Worm (Caenorhabditis elegans) whole organism, late embryonic: ENCODE measurements around the gene gro-1.

ENCODE experiments used
- C08G9.2 ChIP-seq: sonication (generic microtip); optimal IDR thresholded peaks from 2 replicates; lab custom pipeline; 2016; ENCODE audit warnings: mild to moderate bottlenecking, missing genetic modification characterization, moderate library complexity, missing compliant biosample characterization
- F13H6.1 ChIP-seq: sonication (generic microtip); optimal IDR thresholded peaks from 2 replicates; lab custom pipeline; 2016; ENCODE audit warnings: missing genetic modification characterization, missing compliant biosample characterization
- K02D7.2 ChIP-seq: sonication (generic microtip); optimal IDR thresholded peaks from 2 replicates; lab custom pipeline; 2017; ENCODE audit warnings: mild to moderate bottlenecking, missing genetic modification characterization, missing compliant biosample characterization
- K09A11.1 ChIP-seq: sonication (generic microtip); optimal IDR thresholded peaks from 2 replicates; lab custom pipeline; 2017; ENCODE audit warnings: antibody characterized with exemption, mild to moderate bottlenecking, missing genetic modification characterization, missing compliant biosample characterization; ENCODE audit not compliant: insufficient read depth
- Y22D7AL.16 ChIP-seq: sonication (generic microtip); optimal IDR thresholded peaks from 2 replicates; lab custom pipeline; 2016; ENCODE audit warnings: missing genetic modification characterization, missing compliant biosample characterization
- ama-1 ChIP-seq: fragments of 150-350 bp; optimal IDR thresholded peaks from 2 replicates; lab custom pipeline; 2014
- ceh-18 ChIP-seq: sonication (generic microtip); optimal IDR thresholded peaks from 2 replicates; lab custom pipeline; 2016; ENCODE audit warnings: missing genetic modification characterization, missing compliant biosample characterization
- ceh-2 ChIP-seq: sonication (generic microtip); optimal IDR thresholded peaks from 2 replicates; lab custom pipeline; 2016; ENCODE audit warnings: missing genotype, missing genetic modification characterization, missing compliant biosample characterization
- ceh-24 ChIP-seq: sonication (generic microtip); optimal IDR thresholded peaks from 2 replicates; lab custom pipeline; 2016; ENCODE audit warnings: mild to moderate bottlenecking, missing genetic modification characterization, missing compliant biosample characterization
- ceh-30 ChIP-seq: fragments of 150-350 bp; optimal IDR thresholded peaks from 2 replicates; lab custom pipeline; 2014; ENCODE audit warnings: missing biosample characterization, missing genetic modification characterization
- ceh-31 ChIP-seq: sonication (generic microtip); optimal IDR thresholded peaks from 2 replicates; lab custom pipeline; 2016; ENCODE audit warnings: missing genetic modification characterization, missing compliant biosample characterization
- ceh-34 ChIP-seq: sonication (generic microtip); optimal IDR thresholded peaks from 2 replicates; lab custom pipeline; 2016; ENCODE audit warnings: mild to moderate bottlenecking, missing genetic modification characterization, missing compliant biosample characterization
- ceh-45 ChIP-seq: fragments of 200-800 bp; sonication (Bioruptor generic); IDR thresholded peaks from 2 replicates; pipeline ENCODE4 v1.3.6; 2022; ENCODE audit warnings: missing genetic modification reagents, missing genetic modification characterization, missing compliant biosample characterization
- ceh-48 ChIP-seq: sonication (generic microtip); optimal IDR thresholded peaks from 2 replicates; lab custom pipeline; 2016; ENCODE audit warnings: missing genetic modification characterization, inconsistent platforms, missing compliant biosample characterization
- ceh-6 ChIP-seq: fragments of 200-800 bp; sonication (Bioruptor generic); optimal IDR thresholded peaks from 2 replicates; lab custom pipeline; 2018; ENCODE audit warnings: mild to moderate bottlenecking, missing genetic modification characterization, missing compliant biosample characterization
- che-1 ChIP-seq: sonication (generic microtip); optimal IDR thresholded peaks from 2 replicates; lab custom pipeline; 2016; ENCODE audit warnings: mild to moderate bottlenecking, missing genetic modification characterization, missing compliant biosample characterization
- dmd-4 ChIP-seq: sonication (generic microtip); optimal IDR thresholded peaks from 2 replicates; lab custom pipeline; 2016; ENCODE audit warnings: borderline replicate concordance, missing genetic modification characterization, missing compliant biosample characterization
- dve-1 ChIP-seq: sonication (generic microtip); optimal IDR thresholded peaks from 2 replicates; lab custom pipeline; 2017; ENCODE audit warnings: antibody characterized with exemption, mild to moderate bottlenecking, missing genetic modification characterization, missing compliant biosample characterization
- elt-2 ChIP-seq: sonication (generic microtip); optimal IDR thresholded peaks from 2 replicates; lab custom pipeline; 2016; ENCODE audit warnings: missing genetic modification reagents, missing genetic modification characterization, missing compliant biosample characterization
- elt-4 ChIP-seq: sonication (generic microtip); optimal IDR thresholded peaks from 2 replicates; lab custom pipeline; 2016; ENCODE audit warnings: missing genetic modification characterization, missing compliant biosample characterization
- fax-1 ChIP-seq: sonication (generic microtip); optimal IDR thresholded peaks from 2 replicates; lab custom pipeline; 2016; ENCODE audit warnings: missing genotype, missing genetic modification characterization, missing compliant biosample characterization
- fkh-10 ChIP-seq: fragments of 150-350 bp; optimal IDR thresholded peaks from 2 replicates; lab custom pipeline; 2014; ENCODE audit warnings: missing biosample characterization, missing genetic modification reagents, missing genetic modification characterization
- fkh-6 ChIP-seq: sonication (generic microtip); optimal IDR thresholded peaks from 2 replicates; lab custom pipeline; 2016; ENCODE audit warnings: missing genetic modification characterization, missing compliant biosample characterization
- hlh-13 ChIP-seq: fragments of 200-800 bp; sonication (Bioruptor generic); optimal IDR thresholded peaks from 2 replicates; lab custom pipeline; 2018; ENCODE audit warnings: mild to moderate bottlenecking, missing genetic modification characterization, missing compliant biosample characterization
- hlh-15 ChIP-seq: sonication (generic microtip); optimal IDR thresholded peaks from 2 replicates; lab custom pipeline; 2016; ENCODE audit warnings: missing genetic modification characterization, missing compliant biosample characterization
- lim-6 ChIP-seq: sonication (generic microtip); optimal IDR thresholded peaks from 2 replicates; lab custom pipeline; 2016; ENCODE audit warnings: missing genetic modification characterization, missing compliant biosample characterization
- lin-11 ChIP-seq: fragments of 200-800 bp; sonication (Bioruptor generic); optimal IDR thresholded peaks from 2 replicates; lab custom pipeline; 2018; ENCODE audit warnings: mild to moderate bottlenecking, missing genetic modification characterization, missing compliant biosample characterization
- madf-2 ChIP-seq: sonication (generic microtip); optimal IDR thresholded peaks from 2 replicates; lab custom pipeline; 2017; ENCODE audit warnings: missing genetic modification characterization, missing compliant biosample characterization
- nfya-1 ChIP-seq: sonication (generic microtip); optimal IDR thresholded peaks from 2 replicates; lab custom pipeline; 2017; ENCODE audit warnings: missing genetic modification characterization, mild to moderate bottlenecking, missing compliant biosample characterization, antibody characterized with exemption, moderate library complexity
- nhr-232 ChIP-seq: sonication (generic microtip); optimal IDR thresholded peaks from 2 replicates; lab custom pipeline; 2016; ENCODE audit warnings: missing genetic modification characterization, missing compliant biosample characterization
- odd-2 ChIP-seq: sonication (generic microtip); optimal IDR thresholded peaks from 2 replicates; lab custom pipeline; 2017; ENCODE audit warnings: antibody characterized with exemption, mild to moderate bottlenecking, missing genetic modification characterization, missing compliant biosample characterization
- pag-3 ChIP-seq: sonication (generic microtip); optimal IDR thresholded peaks from 2 replicates; lab custom pipeline; 2016; ENCODE audit warnings: missing compliant biosample characterization, missing genetic modification characterization, borderline replicate concordance
- pat-9 ChIP-seq: fragments of 200-800 bp; sonication (Bioruptor generic); optimal IDR thresholded peaks from 2 replicates; lab custom pipeline; 2018; ENCODE audit warnings: mild to moderate bottlenecking, missing genetic modification characterization, moderate library complexity, missing compliant biosample characterization
- pax-1 ChIP-seq: fragments of 150-350 bp; optimal IDR thresholded peaks from 2 replicates; lab custom pipeline; 2014; ENCODE audit warnings: missing biosample characterization, missing genetic modification characterization
- pha-2 ChIP-seq: sonication (generic microtip); optimal IDR thresholded peaks from 2 replicates; lab custom pipeline; 2017; ENCODE audit warnings: mild to moderate bottlenecking, missing genetic modification characterization, missing compliant biosample characterization
- pha-4 ChIP-seq: fragments of 150-350 bp; optimal IDR thresholded peaks from 2 replicates; lab custom pipeline; 2018; ENCODE audit warnings: missing biosample characterization, missing genetic modification reagents, missing genetic modification characterization
- pqm-1 ChIP-seq: sonication (generic microtip); optimal IDR thresholded peaks from 2 replicates; lab custom pipeline; 2016; ENCODE audit warnings: missing genetic modification characterization, missing compliant biosample characterization
- pros-1 ChIP-seq: fragments of 150-350 bp; optimal IDR thresholded peaks from 2 replicates; lab custom pipeline; 2014; ENCODE audit warnings: missing biosample characterization, missing genetic modification reagents, missing genetic modification characterization
- rnt-1 ChIP-seq: sonication (generic microtip); optimal IDR thresholded peaks from 2 replicates; lab custom pipeline; 2016; ENCODE audit warnings: missing genetic modification characterization, missing compliant biosample characterization
- sdc-2 ChIP-seq: sonication (generic microtip); optimal IDR thresholded peaks from 2 replicates; lab custom pipeline; 2016; ENCODE audit warnings: missing genotype, missing genetic modification characterization, missing compliant biosample characterization
- sox-4 ChIP-seq: sonication (generic microtip); optimal IDR thresholded peaks from 2 replicates; lab custom pipeline; 2017; ENCODE audit warnings: mild to moderate bottlenecking, missing genetic modification characterization, inconsistent platforms, missing compliant biosample characterization
- syd-9 ChIP-seq: sonication (generic microtip); optimal IDR thresholded peaks from 2 replicates; lab custom pipeline; 2016; ENCODE audit warnings: mild to moderate bottlenecking, missing genetic modification characterization, moderate library complexity, missing compliant biosample characterization
- tbx-2 ChIP-seq: sonication (generic microtip); optimal IDR thresholded peaks from 2 replicates; lab custom pipeline; 2016; ENCODE audit warnings: missing genetic modification characterization, missing compliant biosample characterization
- ttx-3 ChIP-seq: sonication (generic microtip); optimal IDR thresholded peaks from 2 replicates; lab custom pipeline; 2016; ENCODE audit warnings: missing genetic modification reagents, missing genetic modification characterization, missing compliant biosample characterization
- unc-3 ChIP-seq, 2 experiments: fragments of 200-800 bp in 1 of 2; sonication (Bioruptor generic) in 1 of 2; sonication (generic microtip) in 1 of 2; conservative IDR thresholded peaks in 1 of 2; optimal IDR thresholded peaks in 1 of 2; 2 replicates each; pipeline versions ENCODE4 v1.3.6 to Lab custom; 2016 to 2022; ENCODE audit warnings: missing compliant biosample characterization in 2 of 2, missing genetic modification characterization in 2 of 2, missing genetic modification reagents in 1 of 2
- unc-42 ChIP-seq: sonication (generic microtip); optimal IDR thresholded peaks from 2 replicates; lab custom pipeline; 2016; ENCODE audit warnings: missing genotype, missing genetic modification characterization, missing compliant biosample characterization
- unc-55 ChIP-seq: sonication (generic microtip); optimal IDR thresholded peaks from 2 replicates; lab custom pipeline; 2017; ENCODE audit warnings: missing biosample characterization, missing genetic modification reagents, missing genetic modification characterization
- unc-86 ChIP-seq: sonication (generic microtip); optimal IDR thresholded peaks from 2 replicates; lab custom pipeline; 2016; ENCODE audit warnings: missing genetic modification characterization, missing compliant biosample characterization
- zip-5 ChIP-seq: sonication (generic microtip); optimal IDR thresholded peaks from 2 replicates; lab custom pipeline; 2016; ENCODE audit warnings: missing genetic modification characterization, missing compliant biosample characterization
- ztf-16 ChIP-seq: sonication (generic microtip); optimal IDR thresholded peaks from 2 replicates; lab custom pipeline; 2017; ENCODE audit warnings: missing genetic modification characterization, missing compliant biosample characterization

The gro-1 gene

ce11 chrIII:5304044-5304443 is 39.1 kb downstream of the gro-1 start:
- TF ChIP-seq unc-86 (tag; lab: Kevin White, UChicago) (no peak), dve-1 (no peak), ceh-34 (tag; lab: Kevin White, UChicago) (no peak), ama-1 (no peak), fkh-6 (tag; lab: Kevin White, UChicago) (no peak), elt-2 (tag; lab: Kevin White, UChicago) (no peak), ztf-16 (tag; lab: Kevin White, UChicago) (no peak), fax-1 (tag; lab: Kevin White, UChicago) (no peak), ceh-30 (tag; lab: Kevin White, UChicago) (no peak), odd-2 (no peak), tbx-2 (tag; lab: Kevin White, UChicago) (no peak), unc-55 (no peak), syd-9 (tag; lab: Kevin White, UChicago) (no peak), dmd-4 (tag; lab: Kevin White, UChicago) (no peak)

- TF ChIP-seq K09A11.1 (tag; lab: Kevin White, UChicago) (no peak), K02D7.2 (tag; lab: Kevin White, UChicago) (peak; percentile 76), ceh-2 (tag; lab: Kevin White, UChicago) (peak; percentile 46), nfya-1 (no peak), sox-4 (tag; lab: Kevin White, UChicago) (peak; percentile 79), tbx-2 (tag; lab: Kevin White, UChicago) (peak; percentile 52), dmd-4 (tag; lab: Kevin White, UChicago) (no peak), Y22D7AL.16 (tag; lab: Kevin White, UChicago) (peak; percentile 51), odd-2 (no peak), unc-55 (no peak), ttx-3 (tag; lab: Kevin White, UChicago) (peak; percentile 61), ceh-18 (tag; lab: Kevin White, UChicago) (peak; percentile 67), ceh-45 (GFP tag; lab: Robert Waterston, UW) (peak; percentile 85), hlh-13 (GFP tag; lab: Kevin White, UChicago) (peak; percentile 70), pqm-1 (peak; percentile 75), rnt-1 (tag; lab: Kevin White, UChicago) (peak; percentile 44), pros-1 (no peak), ceh-31 (tag; lab: Kevin White, UChicago) (peak; percentile 34), madf-2 (tag; lab: Kevin White, UChicago) (peak; percentile 70), sdc-2 (tag; lab: Kevin White, UChicago) (peak; percentile 54), pag-3 (peak; percentile 30), F13H6.1 (tag; lab: Kevin White, UChicago) (peak; percentile 35), fkh-6 (tag; lab: Kevin White, UChicago) (peak; percentile 64), nhr-232 (tag; lab: Kevin White, UChicago) (peak; percentile 59), unc-3 (GFP tag; conservative IDR thresholded peaks at IDR 0.05; lab: Robert Waterston, UW) (peak; percentile 71), unc-3 (tag; optimal IDR thresholded peaks at IDR 0.05; lab: Kevin White, UChicago) (peak; percentile 37), fkh-10 (GFP tag; lab: Kevin White, UChicago) (no peak), dve-1 (peak; percentile 59), che-1 (tag; lab: Kevin White, UChicago) (peak; percentile 73), lin-11 (tag; lab: Kevin White, UChicago) (peak; percentile 37), fax-1 (tag; lab: Kevin White, UChicago) (peak; percentile 69), C08G9.2 (peak; percentile 59), ceh-48 (tag; lab: Kevin White, UChicago) (peak; percentile 24), pax-1 (tag; lab: Kevin White, UChicago) (no peak), zip-5 (no peak), unc-42 (tag; lab: Kevin White, UChicago) (peak; percentile 18), ceh-24 (tag; lab: Kevin White, UChicago) (peak; percentile 35), lim-6 (tag; lab: Kevin White, UChicago) (no peak), syd-9 (tag; lab: Kevin White, UChicago) (peak; percentile 46), pat-9 (tag; lab: Kevin White, UChicago) (peak; percentile 61), hlh-15 (peak; percentile 20), pha-4 (no peak), pha-2 (tag; lab: Kevin White, UChicago) (peak; percentile 14), ceh-6 (GFP tag; lab: Kevin White, UChicago) (peak; percentile 38), elt-4 (tag; lab: Kevin White, UChicago) (no peak)
Observed at ce11 chrIII:5305725-5306124, 40.8 kb downstream of the gro-1 start.
